Fruit fly (Drosophila melanogaster): ENCODE measurements around the gene CG33543.

The CG33543 gene

dm6 chr2L:1970312-1970929 lies 35.7 kb downstream of the CG33543 start, which contains the start of gene erm:
Gene erm, minus strand, starts transcription at chr2L:1970362.
- 0 out of 3 replicates have a peak, but pooled peaks have one; percentile 23 for TF ChIP-seq eg (GFP tag; IDR thresholded peaks at IDR 0.05)
- TF ChIP-seq dac (GFP tag; optimal IDR thresholded peaks at IDR 0.05), result no peak
- TF ChIP-seq CG9139 (GFP tag; optimal IDR thresholded peaks at IDR 0.05), result no peak
- no peak for TF ChIP-seq Hr38 (GFP tag; optimal IDR thresholded peaks at IDR 0.05)
- 0 out of 3 replicates have a peak, but pooled peaks have one; percentile 25 for TF ChIP-seq CG6163 (GFP tag; IDR thresholded peaks at IDR 0.05)
- TF ChIP-seq CG1621 (tag; optimal IDR thresholded peaks at IDR 0.05), result no peak
- no peak for TF ChIP-seq Gug (GFP tag; IDR thresholded peaks at IDR 0.05)
- no peak for TF ChIP-seq CG32006 (GFP tag; optimal IDR thresholded peaks at IDR 0.05)
- peak in 1 of 2 experiments; percentile 5 for TF ChIP-seq ss (GFP tag; optimal IDR thresholded peaks at IDR 0.05)
- TF ChIP-seq cyc (GFP tag; optimal IDR thresholded peaks at IDR 0.05), result no peak
- TF ChIP-seq CG8119 (GFP tag; IDR thresholded peaks at IDR 0.05), result no peak
- no peak for TF ChIP-seq CG6854 (GFP tag; optimal IDR thresholded peaks at IDR 0.05)
- TF ChIP-seq Sox102F (GFP tag; optimal IDR thresholded peaks at IDR 0.05), result no peak
- TF ChIP-seq CG4318 (GFP tag; optimal IDR thresholded peaks at IDR 0.05), result no peak
- TF ChIP-seq CG10669 (GFP tag; optimal IDR thresholded peaks at IDR 0.05), result no peak
- TF ChIP-seq Met (GFP tag; optimal IDR thresholded peaks at IDR 0.05), result no peak
- peak in 1 of 2 experiments; percentile 11 for TF ChIP-seq salr (GFP tag; optimal IDR thresholded peaks at IDR 0.05)
- no peak for TF ChIP-seq CG8319 (GFP tag; optimal IDR thresholded peaks at IDR 0.05)
- no peak for TF ChIP-seq CG10631 (GFP tag; optimal IDR thresholded peaks at IDR 0.05)
- TF ChIP-seq CG6808 (GFP tag; optimal IDR thresholded peaks at IDR 0.05), result no peak
- peak; percentile 43 for TF ChIP-seq Eip78C (GFP tag)

- TF ChIP-seq CG1621 (tag; optimal IDR thresholded peaks at IDR 0.05), result no peak
- no peak for TF ChIP-seq CG10669 (GFP tag; optimal IDR thresholded peaks at IDR 0.05)
- TF ChIP-seq Sox102F (GFP tag; optimal IDR thresholded peaks at IDR 0.05), result no peak
- TF ChIP-seq fd59A (GFP tag; optimal IDR thresholded peaks at IDR 0.05), result no peak
- no peak for TF ChIP-seq Eip78C (GFP tag)
- no peak for TF ChIP-seq Eip93F (GFP tag; optimal IDR thresholded peaks at IDR 0.05)
- no peak for TF ChIP-seq Hr39 (GFP tag; optimal IDR thresholded peaks at IDR 0.05)
- no peak for TF ChIP-seq topi (GFP tag; optimal IDR thresholded peaks at IDR 0.05)
- TF ChIP-seq CG11762 (GFP tag; optimal IDR thresholded peaks at IDR 0.05; ENCODE audit: insufficient read depth), result no peak
- no peak for TF ChIP-seq dsx (GFP tag; optimal IDR thresholded peaks at IDR 0.05; ENCODE audit: poor library complexity, severe bottlenecking)
- no peak for TF ChIP-seq Hr4 (GFP tag; optimal IDR thresholded peaks at IDR 0.05)
- no peak for TF ChIP-seq Blimp-1 (GFP tag; optimal IDR thresholded peaks at IDR 0.05)
- no peak for TF ChIP-seq CG9139 (GFP tag; optimal IDR thresholded peaks at IDR 0.05)
- TF ChIP-seq CG16779 (tag; optimal IDR thresholded peaks at IDR 0.05), result no peak
- TF ChIP-seq CG6808 (GFP tag; optimal IDR thresholded peaks at IDR 0.05), result no peak
- TF ChIP-seq Gug (GFP tag; IDR thresholded peaks at IDR 0.05), result no peak
- no peak for TF ChIP-seq achi (GFP tag; optimal IDR thresholded peaks at IDR 0.05)
- no peak for TF ChIP-seq CG8119 (GFP tag; IDR thresholded peaks at IDR 0.05)
- no peak for TF ChIP-seq Sox15 (GFP tag; optimal IDR thresholded peaks at IDR 0.05)
- TF ChIP-seq CG32006 (GFP tag; optimal IDR thresholded peaks at IDR 0.05), result no peak
Measured at dm6 chr2L:1967861-1968260, 38.3 kb downstream of the CG33543 start.

dm6 chr2L:1967301-1967700 lies 38.8 kb downstream of the CG33543 start:
- TF ChIP-seq achi (GFP tag; optimal IDR thresholded peaks at IDR 0.05) (no peak), net (GFP tag; optimal IDR thresholded peaks at IDR 0.05) (no peak), Eip75B (GFP tag; optimal IDR thresholded peaks at IDR 0.05) (no peak), dsx (GFP tag; optimal IDR thresholded peaks at IDR 0.05; ENCODE audit: poor library complexity, severe bottlenecking) (no peak), CG6854 (GFP tag; optimal IDR thresholded peaks at IDR 0.05) (no peak), Sox14 (GFP tag; optimal IDR thresholded peaks at IDR 0.05) (no peak), Eip93F (GFP tag; optimal IDR thresholded peaks at IDR 0.05) (no peak), CG11294 (GFP tag; IDR thresholded peaks at IDR 0.05) (no peak), CG10669 (GFP tag; optimal IDR thresholded peaks at IDR 0.05) (no peak), CG31627 (GFP tag; optimal IDR thresholded peaks at IDR 0.05) (no peak), Smox (GFP tag; optimal IDR thresholded peaks at IDR 0.05) (no peak), CG6163 (GFP tag; IDR thresholded peaks at IDR 0.05) (no peak)
